Fruit fly (Drosophila melanogaster) whole organism, pupa: Measurements from ENCODE around the gene CG43249.

Experiments
- CG4496 ChIP-seq: fragments of 200-800 bp; sonication (Bioruptor generic); IDR thresholded peaks from 3 replicates; pipeline ENCODE4 v1.3.6; 2022; ENCODE audit warnings: missing biosample characterization, missing genetic modification characterization
- CG8159 ChIP-seq: fragments of 200-800 bp; sonication (Bioruptor generic); optimal IDR thresholded peaks from 3 replicates; lab custom pipeline; 2018; ENCODE audit warnings: missing biosample characterization, mild to moderate bottlenecking, missing genetic modification characterization, moderate library complexity
- CG8301 ChIP-seq: fragments of 200-800 bp; sonication (Bioruptor generic); optimal IDR thresholded peaks from 2 replicates; lab custom pipeline; 2018; ENCODE audit warnings: missing biosample characterization, mild to moderate bottlenecking, missing genetic modification characterization
- EcR ChIP-seq: fragments of 200-800 bp; sonication (Bioruptor generic); optimal IDR thresholded peaks from 3 replicates; lab custom pipeline; 2019; ENCODE audit warnings: missing biosample characterization, missing genetic modification characterization, mild to moderate bottlenecking, moderate library complexity, missing genetic modification reagents
- Pif1A ChIP-seq: fragments of 200-800 bp; sonication (Bioruptor generic); optimal IDR thresholded peaks from 3 replicates; lab custom pipeline; 2016; ENCODE audit warnings: missing biosample characterization, missing genetic modification characterization
- Snoo ChIP-seq: fragments of 200-800 bp; sonication (Bioruptor generic); optimal IDR thresholded peaks from 3 replicates; lab custom pipeline; 2017; ENCODE audit warnings: missing biosample characterization, mild to moderate bottlenecking, missing genetic modification characterization, inconsistent platforms
- fd96Ca ChIP-seq: fragments of 200-800 bp; sonication (Bioruptor generic); IDR thresholded peaks from 3 replicates; pipeline ENCODE4 v1.3.6; 2022; ENCODE audit warnings: missing biosample characterization, missing genetic modification characterization

dm6 chr3L:16283821-16284220, 20.3 kb upstream of the CG43249 start, which contains the start of gene CG13048:
- no peak for TF ChIP-seq CG8159 (tag; lab: Kevin White, UChicago)
- TF ChIP-seq Pif1A: no peak
- no peak for TF ChIP-seq CG4496
- no peak for TF ChIP-seq fd96Ca
- TF ChIP-seq CG8301 (tag; lab: Kevin White, UChicago): no peak
- TF ChIP-seq Snoo (tag; lab: Kevin White, UChicago): no peak
- TF ChIP-seq EcR (GFP tag; lab: Kevin White, UChicago): no peak
